Worm (Caenorhabditis elegans) whole organism, L1 larva: ENCODE measurements around the gene gst-31.

Experiments used
- F16B12.6 ChIP-seq: fragments of 150-350 bp; optimal IDR thresholded peaks from 2 replicates; lab custom pipeline; 2014; ENCODE audit warnings: missing biosample characterization, missing genetic modification characterization
- ama-1 ChIP-seq: fragments of 150-350 bp; optimal IDR thresholded peaks from 2 replicates; lab custom pipeline; 2014
- ceh-63 ChIP-seq: fragments of 200-800 bp; sonication (Bioruptor generic); optimal IDR thresholded peaks from 2 replicates; lab custom pipeline; 2018; ENCODE audit warnings: mild to moderate bottlenecking, missing genetic modification characterization, missing compliant biosample characterization
- ceh-8 ChIP-seq: fragments of 200-800 bp; sonication (Bioruptor generic); optimal IDR thresholded peaks from 2 replicates; lab custom pipeline; 2018; ENCODE audit warnings: mild to moderate bottlenecking, missing genetic modification characterization, moderate library complexity, missing compliant biosample characterization
- ceh-82 ChIP-seq, 3 experiments: fragments of 150-350 bp in 1 of 3; sonication (generic microtip) in 2 of 3; optimal IDR thresholded peaks; 2 replicates each; lab custom pipeline; 2014 to 2017; ENCODE audit warnings: missing biosample characterization in 3 of 3, missing genetic modification characterization in 3 of 3
- ceh-90 ChIP-seq: sonication (generic microtip); optimal IDR thresholded peaks from 2 replicates; lab custom pipeline; 2016; ENCODE audit warnings: missing genetic modification characterization, missing compliant biosample characterization
- dpl-1 ChIP-seq, 3 experiments: fragments of 150-350 bp in 2 of 3; sonication (generic microtip) in 1 of 3; optimal IDR thresholded peaks; 2 replicates each; lab custom pipeline; 2014 to 2017; ENCODE audit warnings: missing biosample characterization in 3 of 3, missing genetic modification characterization in 3 of 3, missing genetic modification reagents in 3 of 3
- dsc-1 ChIP-seq: sonication (generic microtip); optimal IDR thresholded peaks from 2 replicates; lab custom pipeline; 2016; ENCODE audit warnings: mild to moderate bottlenecking, missing genetic modification characterization, missing compliant biosample characterization
- efl-1 ChIP-seq, 4 experiments: fragments of 150-350 bp; optimal IDR thresholded peaks in 3 of 4; peaks in 1 of 4; 1 replicate in 1 of 4; 2 replicates in 3 of 4; lab custom pipeline; 2014; ENCODE audit warnings: missing biosample characterization in 2 of 4, missing genetic modification characterization in 2 of 4, missing genetic modification reagents in 2 of 4
- efl-3 ChIP-seq: fragments of 200-800 bp; sonication (Bioruptor generic); optimal IDR thresholded peaks from 2 replicates; lab custom pipeline; 2018; ENCODE audit warnings: mild to moderate bottlenecking, missing genetic modification characterization, missing compliant biosample characterization
- elt-2 ChIP-seq: sonication (generic microtip); optimal IDR thresholded peaks from 2 replicates; lab custom pipeline; 2016; ENCODE audit warnings: missing genetic modification characterization, mild to moderate bottlenecking, inconsistent platforms, missing compliant biosample characterization, missing genetic modification reagents
- elt-3 ChIP-seq, 6 experiments: fragments of 150-350 bp in 1 of 6; sonication (generic microtip); optimal IDR thresholded peaks; 2 replicates each; lab custom pipeline; 2017 to 2018; ENCODE audit warnings: missing biosample characterization in 6 of 6, missing genetic modification characterization in 6 of 6, inconsistent platforms in 1 of 6
- ets-5 ChIP-seq: fragments of 200-800 bp; sonication (Bioruptor generic); IDR thresholded peaks from 2 replicates; pipeline ENCODE4 v1.3.6; 2022; ENCODE audit warnings: missing genetic modification characterization, missing compliant biosample characterization
- fkh-10 ChIP-seq: sonication (generic microtip); optimal IDR thresholded peaks from 2 replicates; lab custom pipeline; 2017; ENCODE audit warnings: missing biosample characterization, missing genetic modification reagents, missing genetic modification characterization
- fkh-4 ChIP-seq: sonication (generic microtip); optimal IDR thresholded peaks from 2 replicates; lab custom pipeline; 2016; ENCODE audit warnings: missing compliant biosample characterization, missing genetic modification characterization, borderline replicate concordance
- hlh-17 ChIP-seq: fragments of 200-800 bp; sonication (Bioruptor generic); optimal IDR thresholded peaks from 2 replicates; lab custom pipeline; 2018; ENCODE audit warnings: missing genetic modification characterization, mild to moderate bottlenecking, missing compliant biosample characterization, moderate library complexity, borderline replicate concordance
- hlh-4 ChIP-seq: sonication (generic microtip); optimal IDR thresholded peaks from 2 replicates; lab custom pipeline; 2016; ENCODE audit warnings: mild to moderate bottlenecking, missing genetic modification characterization, missing compliant biosample characterization
- irx-1 ChIP-seq: sonication (generic microtip); optimal IDR thresholded peaks from 2 replicates; lab custom pipeline; 2016; ENCODE audit warnings: missing genetic modification characterization, missing compliant biosample characterization
- lin-39 ChIP-seq: fragments of 150-350 bp; optimal IDR thresholded peaks from 2 replicates; lab custom pipeline; 2014; ENCODE audit warnings: missing biosample characterization, missing genetic modification reagents, missing genetic modification characterization
- lsy-2 ChIP-seq, 2 experiments: fragments of 150-350 bp; optimal IDR thresholded peaks; 2 replicates each; lab custom pipeline; 2014; ENCODE audit warnings: missing biosample characterization in 2 of 2, missing genetic modification characterization in 2 of 2
- mab-9 ChIP-seq: fragments of 200-800 bp; sonication (Bioruptor generic); IDR thresholded peaks from 2 replicates; pipeline ENCODE4 v1.3.6; 2022; ENCODE audit warnings: missing genetic modification reagents, missing genetic modification characterization, missing compliant biosample characterization
- mdl-1 ChIP-seq, 2 experiments: fragments of 150-350 bp; optimal IDR thresholded peaks; 2 replicates each; lab custom pipeline; 2014 to 2017; ENCODE audit warnings: missing biosample characterization in 2 of 2, missing genetic modification characterization in 2 of 2, inconsistent platforms in 1 of 2
- mep-1 ChIP-seq: fragments of 150-350 bp; optimal IDR thresholded peaks from 2 replicates; lab custom pipeline; 2014; ENCODE audit warnings: missing biosample characterization, missing genetic modification characterization
- nhr-11 ChIP-seq: fragments of 150-350 bp; optimal IDR thresholded peaks from 2 replicates; lab custom pipeline; 2014; ENCODE audit warnings: missing biosample characterization, missing genetic modification characterization
- nhr-19 ChIP-seq: fragments of 200-800 bp; sonication (Bioruptor generic); conservative IDR thresholded peaks from 2 replicates; pipeline ENCODE4 v1.3.6; 2022; ENCODE audit warnings: missing genetic modification characterization, missing compliant biosample characterization
- nhr-20 ChIP-seq: sonication (generic microtip); optimal IDR thresholded peaks from 2 replicates; lab custom pipeline; 2016; ENCODE audit warnings: mild to moderate bottlenecking, missing genetic modification characterization, missing compliant biosample characterization
- nhr-237 ChIP-seq: fragments of 150-350 bp; optimal IDR thresholded peaks from 2 replicates; lab custom pipeline; 2014; ENCODE audit warnings: missing biosample characterization, missing genetic modification characterization
- nhr-28 ChIP-seq: fragments of 150-350 bp; optimal IDR thresholded peaks from 2 replicates; lab custom pipeline; 2014; ENCODE audit warnings: missing biosample characterization, missing genetic modification characterization
- nhr-47 ChIP-seq: sonication (generic microtip); optimal IDR thresholded peaks from 2 replicates; lab custom pipeline; 2016; ENCODE audit warnings: mild to moderate bottlenecking, missing genetic modification characterization, moderate library complexity, missing compliant biosample characterization
- nhr-71 ChIP-seq: sonication (generic microtip); optimal IDR thresholded peaks from 2 replicates; lab custom pipeline; 2016; ENCODE audit warnings: mild to moderate bottlenecking, missing genetic modification characterization, moderate library complexity, missing compliant biosample characterization
- nhr-77 ChIP-seq: fragments of 150-350 bp; optimal IDR thresholded peaks from 2 replicates; lab custom pipeline; 2014; ENCODE audit warnings: missing biosample characterization, missing genetic modification characterization
- nhr-90 ChIP-seq: sonication (generic microtip); optimal IDR thresholded peaks from 2 replicates; lab custom pipeline; 2016; ENCODE audit warnings: mild to moderate bottlenecking, missing genetic modification characterization, missing compliant biosample characterization; ENCODE audit not compliant: poor library complexity
- pag-3 ChIP-seq: sonication (generic microtip); optimal IDR thresholded peaks from 2 replicates; lab custom pipeline; 2017; ENCODE audit warnings: missing genetic modification characterization, mild to moderate bottlenecking, missing compliant biosample characterization, antibody characterized with exemption, borderline replicate concordance; ENCODE audit not compliant: insufficient read depth
- pqm-1 ChIP-seq: sonication (generic microtip); optimal IDR thresholded peaks from 3 replicates; lab custom pipeline; 2017; ENCODE audit warnings: missing biosample characterization, missing genetic modification characterization
- rnt-1 ChIP-seq: sonication (generic microtip); optimal IDR thresholded peaks from 2 replicates; lab custom pipeline; 2016; ENCODE audit warnings: mild to moderate bottlenecking, missing genetic modification characterization, moderate library complexity, missing compliant biosample characterization
- skn-1 ChIP-seq: fragments of 150-350 bp; optimal IDR thresholded peaks from 2 replicates; lab custom pipeline; 2014; ENCODE audit warnings: missing biosample characterization, missing genetic modification characterization
- snpc-4 ChIP-seq: fragments of 150-350 bp; optimal IDR thresholded peaks from 2 replicates; lab custom pipeline; 2014; ENCODE audit warnings: missing biosample characterization, missing genetic modification characterization
- snu-23 ChIP-seq: sonication (generic microtip); optimal IDR thresholded peaks from 2 replicates; lab custom pipeline; 2016; ENCODE audit warnings: missing genetic modification characterization, missing compliant biosample characterization
- sox-4 ChIP-seq: sonication (generic microtip); optimal IDR thresholded peaks from 2 replicates; lab custom pipeline; 2016; ENCODE audit warnings: missing genetic modification characterization, missing compliant biosample characterization
- sptf-1 ChIP-seq: fragments of 150-350 bp; optimal IDR thresholded peaks from 2 replicates; lab custom pipeline; 2014; ENCODE audit warnings: missing biosample characterization, missing genetic modification characterization
- sup-37 ChIP-seq: fragments of 200-800 bp; sonication (Bioruptor generic); optimal IDR thresholded peaks from 2 replicates; lab custom pipeline; 2018; ENCODE audit warnings: mild to moderate bottlenecking, missing genetic modification characterization, missing compliant biosample characterization
- tbx-2 ChIP-seq: sonication (generic microtip); optimal IDR thresholded peaks from 2 replicates; lab custom pipeline; 2016; ENCODE audit warnings: missing genetic modification characterization, missing compliant biosample characterization
- tlp-1 ChIP-seq: fragments of 150-350 bp; optimal IDR thresholded peaks from 2 replicates; lab custom pipeline; 2014; ENCODE audit warnings: missing biosample characterization, missing genetic modification characterization
- unc-130 ChIP-seq: fragments of 150-350 bp; optimal IDR thresholded peaks from 2 replicates; lab custom pipeline; 2017; ENCODE audit warnings: missing biosample characterization, missing genetic modification characterization, inconsistent platforms
- unc-30 ChIP-seq: sonication (generic microtip); optimal IDR thresholded peaks from 2 replicates; lab custom pipeline; 2017; ENCODE audit warnings: missing biosample characterization, missing genetic modification characterization
- unc-62 ChIP-seq: fragments of 150-350 bp; optimal IDR thresholded peaks from 2 replicates; lab custom pipeline; 2014; ENCODE audit warnings: missing biosample characterization, missing genetic modification reagents, missing genetic modification characterization
- unc-98 ChIP-seq: fragments of 200-800 bp; sonication (Bioruptor generic); IDR thresholded peaks from 2 replicates; pipeline ENCODE4 v1.3.6; 2022; ENCODE audit warnings: missing genetic modification characterization, missing compliant biosample characterization
- vab-15 ChIP-seq: sonication (generic microtip); optimal IDR thresholded peaks from 2 replicates; lab custom pipeline; 2017; ENCODE audit warnings: missing genotype, mild to moderate bottlenecking, missing genetic modification characterization, missing compliant biosample characterization
- zag-1 ChIP-seq: fragments of 150-350 bp; optimal IDR thresholded peaks from 2 replicates; lab custom pipeline; 2014; ENCODE audit warnings: missing biosample characterization, missing genetic modification characterization
- ztf-4 ChIP-seq: fragments of 150-350 bp; optimal IDR thresholded peaks from 2 replicates; lab custom pipeline; 2014; ENCODE audit warnings: missing biosample characterization, missing genetic modification characterization

The gst-31 gene

ce11 chrII:15212260-15212914 is 37.6 kb upstream of the gst-31 start (continued):
- TF ChIP-seq elt-3 (tag; optimal IDR thresholded peaks at IDR 0.05; lab: Kevin White, UChicago) (peak in 2 of 6 experiments; percentile 71 to 82), efl-1 (optimal IDR thresholded peaks at IDR 0.05; lab: Kevin White, UChicago) (peak in 1 of 2 experiments; percentile 29), efl-1 (GFP tag; optimal IDR thresholded peaks at IDR 0.05 in 1 of 2; lab: Kevin White, UChicago) (peak in 1 of 2 experiments; percentile 90), hlh-4 (tag; lab: Kevin White, UChicago) (no peak), mep-1 (tag; lab: Kevin White, UChicago) (peak; percentile 66), nhr-20 (peak; percentile 87), fkh-10 (GFP tag; lab: Kevin White, UChicago) (no peak), lsy-2 (tag; optimal IDR thresholded peaks at IDR 0.05; lab: Kevin White, UChicago) (peak in 1 of 2 experiments; percentile 70), ztf-4 (tag; lab: Kevin White, UChicago) (peak; percentile 20), ceh-8 (no peak), unc-98 (GFP tag; lab: Robert Waterston, UW) (no peak), lin-39 (tag; lab: Kevin White, UChicago) (no peak), nhr-28 (tag; lab: Kevin White, UChicago) (no peak), tlp-1 (tag; lab: Kevin White, UChicago) (no peak), rnt-1 (peak; percentile 1), dsc-1 (tag; lab: Kevin White, UChicago) (no peak), vab-15 (no peak), nhr-90 (tag; lab: Kevin White, UChicago) (peak; percentile 44), fkh-4 (no peak), nhr-77 (peak; percentile 62), zag-1 (tag; lab: Kevin White, UChicago) (no peak), ceh-82 (tag; optimal IDR thresholded peaks at IDR 0.05; lab: Kevin White, UChicago) (peak in 2 of 3 experiments; percentile 11 to 23), irx-1 (tag; lab: Kevin White, UChicago) (no peak), hlh-17 (GFP tag; lab: Kevin White, UChicago) (no peak), sox-4 (tag; lab: Kevin White, UChicago) (no peak), unc-30 (tag; lab: Kevin White, UChicago) (no peak), F16B12.6 (tag; lab: Kevin White, UChicago) (no peak), mab-9 (GFP tag; lab: Robert Waterston, UW) (no peak), sptf-1 (tag; lab: Kevin White, UChicago) (no peak), skn-1 (tag; lab: Kevin White, UChicago) (peak; percentile 49), mdl-1 (tag; optimal IDR thresholded peaks at IDR 0.05; lab: Kevin White, UChicago) (peak in 1 of 2 experiments; percentile 20), snpc-4 (tag; lab: Kevin White, UChicago) (no peak), pag-3 (tag; lab: Kevin White, UChicago) (no peak), ets-5 (GFP tag; lab: Robert Waterston, UW) (no peak), unc-62 (no peak), nhr-71 (peak; percentile 83), snu-23 (GFP tag; lab: Kevin White, UChicago) (peak; percentile 82), nhr-47 (tag; lab: Kevin White, UChicago) (peak; percentile 41), ceh-90 (tag; lab: Kevin White, UChicago) (no peak), tbx-2 (tag; lab: Kevin White, UChicago) (peak; percentile 65), efl-3 (GFP tag; lab: Kevin White, UChicago) (no peak)

- no peak for TF ChIP-seq unc-130 (tag; lab: Kevin White, UChicago)
- no peak for TF ChIP-seq sup-37
- TF ChIP-seq ceh-90 (tag; lab: Kevin White, UChicago) = no peak
- TF ChIP-seq nhr-11 (tag; lab: Kevin White, UChicago) = no peak
- TF ChIP-seq elt-3 (tag; optimal IDR thresholded peaks at IDR 0.05; lab: Kevin White, UChicago) = no peak
- no peak for TF ChIP-seq elt-2 (tag; lab: Kevin White, UChicago)
- TF ChIP-seq fkh-4 = no peak
- TF ChIP-seq nhr-77 = no peak
- TF ChIP-seq lin-39 (tag; lab: Kevin White, UChicago) = no peak
- TF ChIP-seq ceh-63 = no peak
- TF ChIP-seq unc-98 (GFP tag; lab: Robert Waterston, UW) = no peak
- no peak for TF ChIP-seq nhr-19
- TF ChIP-seq mep-1 (tag; lab: Kevin White, UChicago) = no peak
- TF ChIP-seq ama-1 (lab: Kevin White, UChicago) = no peak
- no peak for TF ChIP-seq pqm-1 (tag; lab: Kevin White, UChicago)
- TF ChIP-seq hlh-17 (GFP tag; lab: Kevin White, UChicago) = no peak
- TF ChIP-seq mdl-1 (tag; optimal IDR thresholded peaks at IDR 0.05; lab: Kevin White, UChicago) = no peak
- no peak for TF ChIP-seq dpl-1 (GFP tag; optimal IDR thresholded peaks at IDR 0.05; lab: Kevin White, UChicago)
- no peak for TF ChIP-seq sptf-1 (tag; lab: Kevin White, UChicago)
- no peak for TF ChIP-seq ets-5 (GFP tag; lab: Robert Waterston, UW)
- TF ChIP-seq nhr-237 (tag; lab: Kevin White, UChicago) = no peak
- peak; percentile 30 for TF ChIP-seq nhr-20
Observed at ce11 chrII:15209309-15209708, 34.5 kb upstream of the gst-31 start.
